Fruit fly (Drosophila melanogaster): Measurements from ENCODE around the gene CG14506.

The CG14506 gene

DNA sequence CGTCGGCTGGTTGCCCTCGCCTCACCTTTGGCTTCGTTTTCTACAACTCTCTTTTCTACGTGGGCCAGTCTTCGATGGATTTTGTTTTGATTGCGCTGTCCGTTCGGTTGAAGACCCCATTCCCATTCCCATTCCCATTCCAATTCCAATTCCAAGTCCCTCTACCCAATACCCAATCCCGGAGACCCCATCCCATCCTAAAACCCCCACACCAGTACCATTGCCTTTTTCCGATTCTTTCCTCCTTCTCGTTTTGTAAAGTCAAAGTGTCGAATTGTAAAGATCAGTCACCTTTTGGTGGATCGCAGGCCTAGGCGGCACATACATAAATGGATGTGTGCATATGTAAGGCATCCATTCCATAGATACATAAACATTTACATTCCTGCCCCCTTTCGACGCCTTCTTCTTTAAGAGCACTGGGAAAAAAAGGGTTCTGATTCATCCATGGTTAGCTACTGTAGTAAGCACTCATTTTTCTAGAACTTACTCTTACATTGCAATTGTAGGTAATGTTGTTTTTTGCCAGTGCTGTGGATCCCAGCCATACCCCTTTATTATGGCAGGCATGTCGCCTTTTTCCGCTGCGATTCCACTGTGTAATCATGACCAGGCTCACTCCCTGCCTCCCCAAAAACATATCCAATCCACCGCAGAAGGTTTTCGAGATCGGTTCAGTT lies 2.9 kb upstream of the CG14506 start (continued):
- TF ChIP-seq CG1603 (tag; optimal IDR thresholded peaks at IDR 0.05) (peak; percentile 28), CrebB (tag; optimal IDR thresholded peaks at IDR 0.05) (no peak), Ets65A (GFP tag) (peak; percentile 72), salm (tag; optimal IDR thresholded peaks at IDR 0.05) (no peak), CG10267 (tag; optimal IDR thresholded peaks at IDR 0.05) (peak; percentile 29), CG12391 (tag; optimal IDR thresholded peaks at IDR 0.05) (peak; percentile 1), lmd (GFP tag; IDR thresholded peaks at IDR 0.05) (peak; percentile 4; the same call in 1 of the 2 replicates), dmrt11E (tag; optimal IDR thresholded peaks at IDR 0.05) (peak; percentile 76), nom (GFP tag; optimal IDR thresholded peaks at IDR 0.05) (peak; percentile 52), CG12155 (GFP tag; optimal IDR thresholded peaks at IDR 0.05) (no peak), vnd (GFP tag; IDR thresholded peaks at IDR 0.05; ENCODE audit: partially characterized antibody) (no peak), CG9215 (GFP tag; IDR thresholded peaks at IDR 0.05) (no peak), gsb-n (tag; optimal IDR thresholded peaks at IDR 0.05) (peak; percentile 10), gem (tag; optimal IDR thresholded peaks at IDR 0.05) (peak; percentile 21), Neu2 (GFP tag; optimal IDR thresholded peaks at IDR 0.05; ENCODE audit: borderline replicate concordance) (no peak), phol (tag; optimal IDR thresholded peaks at IDR 0.05) (peak; percentile 27), Kr (GFP tag; optimal IDR thresholded peaks at IDR 0.05) (peak; percentile 78), CG14710 (tag; optimal IDR thresholded peaks at IDR 0.05) (peak; percentile 26), CG11456 (GFP tag; IDR thresholded peaks at IDR 0.05) (no peak), CG16815 (GFP tag; optimal IDR thresholded peaks at IDR 0.05) (peak; percentile 17), CG9727 (GFP tag; optimal IDR thresholded peaks at IDR 0.05) (peak; percentile 22), D (optimal IDR thresholded peaks at IDR 0.05) (no peak), D (GFP tag; optimal IDR thresholded peaks at IDR 0.05) (no peak), CG31365 (tag; optimal IDR thresholded peaks at IDR 0.05) (no peak), Drgx (GFP tag; IDR thresholded peaks at IDR 0.05) (peak; percentile 43; the same call in 1 of the 2 replicates)

DNA sequence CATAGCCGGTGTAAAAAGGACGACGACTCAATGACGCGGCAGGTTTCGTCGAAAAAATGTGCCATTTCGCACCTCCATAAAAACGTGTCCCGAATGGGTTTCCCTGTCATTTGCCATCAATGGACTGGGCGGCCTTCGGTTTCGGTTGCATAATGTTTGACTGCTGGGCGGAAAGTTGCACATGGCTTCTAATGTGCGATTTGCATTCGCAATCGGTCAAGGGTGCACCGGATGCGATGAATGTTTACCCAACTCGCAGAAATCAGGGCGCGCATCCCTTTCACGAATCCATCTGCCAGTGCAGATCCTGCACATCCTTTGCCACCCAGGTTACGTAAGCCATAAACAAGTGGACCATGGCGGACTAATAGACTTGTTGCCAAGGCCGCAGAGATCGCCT lies 835 bp upstream of the CG14506 start:
- TF ChIP-seq Nf-YB (GFP tag; optimal IDR thresholded peaks at IDR 0.05) (no peak), D (optimal IDR thresholded peaks at IDR 0.05) (peak; percentile 74), D (GFP tag; optimal IDR thresholded peaks at IDR 0.05) (no peak), tll (GFP tag; optimal IDR thresholded peaks at IDR 0.05) (peak in 1 of 2 experiments; percentile 77), CG3407 (GFP tag; optimal IDR thresholded peaks at IDR 0.05) (no peak), CG17612 (GFP tag; IDR thresholded peaks at IDR 0.05) (no peak), pum (GFP tag; optimal IDR thresholded peaks at IDR 0.05) (no peak), cad (GFP tag; optimal IDR thresholded peaks at IDR 0.05) (peak; percentile 55), grau (tag; optimal IDR thresholded peaks at IDR 0.05) (no peak), zen (tag; optimal IDR thresholded peaks at IDR 0.05) (peak; percentile 26)

DNA sequence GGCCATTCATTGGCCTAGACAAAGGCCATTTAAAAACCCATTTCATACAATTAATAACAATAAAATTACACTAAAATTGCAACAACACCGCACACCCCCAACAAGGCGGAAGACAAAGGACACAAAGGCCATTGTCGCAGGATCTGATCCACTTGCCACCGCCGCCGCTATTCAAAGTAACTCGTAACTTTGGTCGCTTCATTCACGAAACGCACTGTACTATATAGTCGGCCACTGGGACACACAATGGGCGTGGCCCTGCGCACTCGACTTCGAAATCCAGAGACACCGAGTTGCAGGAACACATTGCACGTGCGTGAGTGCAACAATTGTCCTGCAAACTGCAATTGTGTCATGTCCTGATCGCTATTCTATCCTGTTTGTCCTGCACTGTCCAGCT lies 3.5 kb downstream of the CG14506 start:
- TF ChIP-seq CG11560 (tag; IDR thresholded peaks at IDR 0.05) (no peak), tll (GFP tag; optimal IDR thresholded peaks at IDR 0.05) (peak in 1 of 2 experiments; percentile 39), D (optimal IDR thresholded peaks at IDR 0.05) (peak; percentile 92), D (GFP tag; optimal IDR thresholded peaks at IDR 0.05) (no peak), CG11695 (GFP tag; IDR thresholded peaks at IDR 0.05) (peak; percentile 71)

DNA sequence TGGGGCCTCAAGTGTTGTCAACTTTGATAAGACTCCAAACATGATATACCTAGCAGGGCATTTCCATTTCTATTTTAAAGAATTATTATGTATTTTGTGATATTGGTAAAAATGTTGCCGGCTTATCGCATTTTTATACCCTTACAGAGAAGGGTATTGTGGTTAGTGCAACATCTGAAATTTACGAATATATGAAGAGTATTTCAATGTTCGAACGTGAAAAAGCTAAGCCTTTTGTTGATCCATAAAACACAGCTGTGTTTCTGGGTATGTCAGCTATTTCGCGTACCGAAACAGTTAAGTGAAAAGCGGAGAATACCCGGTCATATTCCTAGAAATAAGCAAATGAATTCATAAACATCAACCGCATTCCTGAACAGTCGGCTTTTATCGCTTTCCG lies 5.0 kb downstream of the CG14506 start:
- TF ChIP-seq D19A (tag; optimal IDR thresholded peaks at IDR 0.05) (peak; percentile 90), CG17912 (GFP tag; optimal IDR thresholded peaks at IDR 0.05) (no peak), PHDP (tag; optimal IDR thresholded peaks at IDR 0.05) (no peak), CG12391 (tag; optimal IDR thresholded peaks at IDR 0.05) (no peak), CG9817 (tag; optimal IDR thresholded peaks at IDR 0.05) (no peak)

Measured in whole organism, embryonic.